Worm (Caenorhabditis elegans): ENCODE data around the gene sart-3.

ce11 chrIV:11351563-11351962, 18.8 kb upstream of the sart-3 start:
- TF ChIP-seq him-1 (tag; optimal IDR thresholded peaks at IDR 0.05), result no peak
- TF ChIP-seq W03F9.2 (tag; optimal IDR thresholded peaks at IDR 0.05), result no peak
- TF ChIP-seq dao-5 (tag; optimal IDR thresholded peaks at IDR 0.05), result no peak

Data from whole organism, L4/young adult.